Worm (Caenorhabditis elegans) whole organism, mixed stage, embryonic: ENCODE data around the gene T05E12.9.

Experiments used
- drap-1 ChIP-seq: fragments of 200-800 bp; sonication (Bioruptor generic); optimal IDR thresholded peaks from 3 replicates; lab custom pipeline; 2018; ENCODE audit warnings: mild to moderate bottlenecking, missing genetic modification characterization, missing compliant biosample characterization
- elt-3 ChIP-seq: fragments of 150-350 bp; optimal IDR thresholded peaks from 2 replicates; lab custom pipeline; 2014; ENCODE audit warnings: missing biosample characterization, missing genetic modification characterization
- nhr-28 ChIP-seq: fragments of 150-350 bp; optimal IDR thresholded peaks from 2 replicates; lab custom pipeline; 2014; ENCODE audit warnings: missing biosample characterization, missing genetic modification characterization
- sptf-1 ChIP-seq: sonication (generic microtip); optimal IDR thresholded peaks from 2 replicates; lab custom pipeline; 2017; ENCODE audit warnings: mild to moderate bottlenecking, missing genetic modification characterization, moderate library complexity, missing compliant biosample characterization
- unc-39 ChIP-seq: fragments of 150-350 bp; optimal IDR thresholded peaks from 2 replicates; lab custom pipeline; 2014; ENCODE audit warnings: missing biosample characterization, missing genetic modification characterization

ce11 chrV:17042263-17042662 lies 40.4 kb downstream of the T05E12.9 start, which contains the start of gene hpo-33:
- no peak for TF ChIP-seq sptf-1 (tag; lab: Kevin White, UChicago)
- no peak for TF ChIP-seq drap-1 (GFP tag; lab: Kevin White, UChicago)
- no peak for TF ChIP-seq nhr-28 (tag; lab: Kevin White, UChicago)
- TF ChIP-seq elt-3 (tag; lab: Kevin White, UChicago): no peak
- TF ChIP-seq unc-39 (tag; lab: Kevin White, UChicago): no peak
